Worm (Caenorhabditis elegans) whole organism, young adult: ENCODE measurements around the gene T02G5.7.

ENCODE experiments used
- C06A6.2 ChIP-seq: fragments of 200-800 bp; sonication (Bioruptor generic); conservative IDR thresholded peaks from 2 replicates; pipeline ENCODE4 v1.3.6; 2022; ENCODE audit warnings: missing genetic modification characterization, missing compliant biosample characterization
- D2030.7 ChIP-seq: fragments of 200-800 bp; sonication (Bioruptor generic); IDR thresholded peaks from 2 replicates; pipeline ENCODE4 v1.3.6; 2022; ENCODE audit warnings: missing genetic modification reagents, missing genetic modification characterization, missing compliant biosample characterization
- F10E7.11 ChIP-seq: sonication (generic microtip); optimal IDR thresholded peaks from 2 replicates; lab custom pipeline; 2017; ENCODE audit warnings: mild to moderate bottlenecking, missing genetic modification characterization, moderate library complexity, missing compliant biosample characterization
- F22D6.2 ChIP-seq: sonication (generic microtip); optimal IDR thresholded peaks from 2 replicates; lab custom pipeline; 2016; ENCODE audit warnings: mild to moderate bottlenecking, missing genetic modification characterization, missing compliant biosample characterization
- F33H1.4 ChIP-seq: fragments of 200-800 bp; sonication (Bioruptor generic); IDR thresholded peaks from 2 replicates; pipeline ENCODE4 v1.3.6; 2022; ENCODE audit warnings: missing genetic modification reagents, missing genetic modification characterization, missing compliant biosample characterization
- F39B2.1 ChIP-seq: fragments of 200-800 bp; sonication (Bioruptor generic); IDR thresholded peaks from 2 replicates; pipeline ENCODE4 v1.3.6; 2022; ENCODE audit warnings: missing genetic modification reagents, missing genetic modification characterization, missing compliant biosample characterization
- F49E8.2 ChIP-seq: sonication (generic microtip); optimal IDR thresholded peaks from 3 replicates; lab custom pipeline; 2017; ENCODE audit warnings: missing genetic modification characterization, mild to moderate bottlenecking, missing compliant biosample characterization, antibody characterized with exemption, moderate library complexity; ENCODE audit not compliant: insufficient read depth
- F55B11.4 ChIP-seq: sonication (generic microtip); optimal IDR thresholded peaks from 2 replicates; lab custom pipeline; 2016; ENCODE audit warnings: missing compliant biosample characterization, missing genetic modification characterization, borderline replicate concordance; ENCODE audit not compliant: insufficient read depth
- F57C9.4 ChIP-seq: sonication (generic microtip); optimal IDR thresholded peaks from 2 replicates; lab custom pipeline; 2017; ENCODE audit warnings: mild to moderate bottlenecking, missing genetic modification characterization, missing compliant biosample characterization
- T26A5.8 ChIP-seq: sonication (generic microtip); optimal IDR thresholded peaks from 2 replicates; lab custom pipeline; 2016; ENCODE audit warnings: missing genetic modification characterization, missing compliant biosample characterization
- Y53F4B.3 ChIP-seq: fragments of 200-800 bp; sonication (Bioruptor generic); IDR thresholded peaks from 2 replicates; pipeline ENCODE4 v1.3.6; 2022; ENCODE audit warnings: missing genetic modification reagents, missing genetic modification characterization, missing compliant biosample characterization
- Y67H2A.10 ChIP-seq: fragments of 200-800 bp; sonication (Bioruptor generic); conservative IDR thresholded peaks from 2 replicates; pipeline ENCODE4 v1.3.6; 2022; ENCODE audit warnings: missing genetic modification reagents, missing genetic modification characterization, missing compliant biosample characterization
- Y95B8A.8 ChIP-seq: fragments of 200-800 bp; sonication (Bioruptor generic); IDR thresholded peaks from 2 replicates; pipeline ENCODE4 v1.3.6; 2022; ENCODE audit warnings: missing genetic modification reagents, missing genetic modification characterization, missing compliant biosample characterization
- akir-1 ChIP-seq: fragments of 200-800 bp; sonication (Bioruptor generic); optimal IDR thresholded peaks from 2 replicates; lab custom pipeline; 2018; ENCODE audit warnings: mild to moderate bottlenecking, missing genetic modification characterization, moderate library complexity, missing compliant biosample characterization
- aptf-2 ChIP-seq: fragments of 200-800 bp; sonication (Bioruptor generic); conservative IDR thresholded peaks from 2 replicates; pipeline ENCODE4 v1.3.6; 2022; ENCODE audit warnings: missing genetic modification reagents, missing genetic modification characterization, missing compliant biosample characterization
- atf-7 ChIP-seq: sonication (generic microtip); optimal IDR thresholded peaks from 2 replicates; lab custom pipeline; 2017; ENCODE audit warnings: mild to moderate bottlenecking, missing genetic modification characterization, missing compliant biosample characterization
- attf-3 ChIP-seq: fragments of 200-800 bp; sonication (Bioruptor generic); conservative IDR thresholded peaks from 2 replicates; pipeline ENCODE4 v1.3.6; 2022; ENCODE audit warnings: missing genetic modification reagents, missing genetic modification characterization, missing compliant biosample characterization
- ceh-100 ChIP-seq: fragments of 200-800 bp; sonication (Bioruptor generic); IDR thresholded peaks from 2 replicates; pipeline ENCODE4 v1.3.6; 2022; ENCODE audit warnings: missing genetic modification reagents, missing genetic modification characterization, missing compliant biosample characterization
- ceh-79 ChIP-seq: sonication (generic microtip); optimal IDR thresholded peaks from 2 replicates; lab custom pipeline; 2017; ENCODE audit warnings: mild to moderate bottlenecking, missing genetic modification characterization, missing compliant biosample characterization
- chd-7 ChIP-seq: sonication (generic microtip); optimal IDR thresholded peaks from 2 replicates; lab custom pipeline; 2016; ENCODE audit warnings: mild to moderate bottlenecking, missing genetic modification characterization, moderate library complexity, missing compliant biosample characterization
- dpff-1 ChIP-seq: sonication (generic microtip); optimal IDR thresholded peaks from 2 replicates; lab custom pipeline; 2017; ENCODE audit warnings: mild to moderate bottlenecking, missing genetic modification characterization, missing compliant biosample characterization
- dpl-1 ChIP-seq: fragments of 150-350 bp; optimal IDR thresholded peaks from 2 replicates; lab custom pipeline; 2014; ENCODE audit warnings: missing biosample characterization, missing genetic modification reagents, missing genetic modification characterization
- efl-1 ChIP-seq: fragments of 150-350 bp; optimal IDR thresholded peaks from 2 replicates; lab custom pipeline; 2014; ENCODE audit warnings: missing biosample characterization, missing genetic modification reagents, missing genetic modification characterization
- egl-44 ChIP-seq: fragments of 200-800 bp; sonication (Bioruptor generic); IDR thresholded peaks from 2 replicates; pipeline ENCODE4 v1.3.6; 2022; ENCODE audit warnings: missing genetic modification reagents, missing genetic modification characterization, missing compliant biosample characterization
- ets-4 ChIP-seq: fragments of 200-800 bp; sonication (Bioruptor generic); optimal IDR thresholded peaks from 2 replicates; lab custom pipeline; 2018; ENCODE audit warnings: mild to moderate bottlenecking, missing genetic modification characterization, missing compliant biosample characterization
- gei-17 ChIP-seq: fragments of 200-800 bp; sonication (Bioruptor generic); optimal IDR thresholded peaks from 2 replicates; lab custom pipeline; 2018; ENCODE audit warnings: mild to moderate bottlenecking, missing genetic modification characterization, missing compliant biosample characterization
- him-1 ChIP-seq: sonication (generic microtip); optimal IDR thresholded peaks from 2 replicates; lab custom pipeline; 2016; ENCODE audit warnings: missing genotype, missing genetic modification reagents, missing genetic modification characterization, missing compliant biosample characterization
- let-607 ChIP-seq, 2 experiments: fragments of 200-800 bp in 1 of 2; sonication (Bioruptor generic) in 1 of 2; sonication (generic microtip) in 1 of 2; optimal IDR thresholded peaks; 2 replicates each; lab custom pipeline; 2016 to 2018; ENCODE audit warnings: mild to moderate bottlenecking in 2 of 2, missing compliant biosample characterization in 2 of 2, missing genetic modification characterization in 2 of 2, moderate library complexity in 2 of 2, missing genotype in 1 of 2
- lin-40 ChIP-seq: sonication (generic microtip); optimal IDR thresholded peaks from 2 replicates; lab custom pipeline; 2016; ENCODE audit warnings: missing genetic modification characterization, mild to moderate bottlenecking, missing compliant biosample characterization, missing genotype, missing genetic modification reagents
- lin-54 ChIP-seq: fragments of 200-800 bp; sonication (Bioruptor generic); optimal IDR thresholded peaks from 2 replicates; lab custom pipeline; 2018; ENCODE audit warnings: mild to moderate bottlenecking, missing genetic modification characterization, missing compliant biosample characterization
- mes-4 ChIP-seq: sonication (generic microtip); optimal IDR thresholded peaks from 2 replicates; lab custom pipeline; 2016; ENCODE audit warnings: missing genotype, missing genetic modification characterization, missing compliant biosample characterization
- mxl-1 ChIP-seq: sonication (generic microtip); optimal IDR thresholded peaks from 2 replicates; lab custom pipeline; 2016; ENCODE audit warnings: missing genetic modification characterization, missing compliant biosample characterization
- nfya-1 ChIP-seq: sonication (generic microtip); optimal IDR thresholded peaks from 2 replicates; lab custom pipeline; 2017; ENCODE audit warnings: antibody characterized with exemption, missing compliant biosample characterization, missing genetic modification characterization, borderline replicate concordance; ENCODE audit not compliant: insufficient read depth
- nfyb-1 ChIP-seq: fragments of 200-800 bp; sonication (Bioruptor generic); IDR thresholded peaks from 2 replicates; pipeline ENCODE4 v1.3.6; 2022; ENCODE audit warnings: missing genetic modification reagents, missing genetic modification characterization, missing compliant biosample characterization
- nhr-27 ChIP-seq: fragments of 200-800 bp; sonication (Bioruptor generic); optimal IDR thresholded peaks from 2 replicates; lab custom pipeline; 2018; ENCODE audit warnings: mild to moderate bottlenecking, missing genetic modification characterization, moderate library complexity, missing compliant biosample characterization
- nhr-80 ChIP-seq: sonication (generic microtip); optimal IDR thresholded peaks from 2 replicates; lab custom pipeline; 2016; ENCODE audit warnings: missing genetic modification characterization, missing compliant biosample characterization
- nhr-90 ChIP-seq: sonication (generic microtip); optimal IDR thresholded peaks from 2 replicates; lab custom pipeline; 2016; ENCODE audit warnings: missing genotype, mild to moderate bottlenecking, missing genetic modification characterization, missing compliant biosample characterization
- pha-4 ChIP-seq: fragments of 150-350 bp; sonication (generic microtip); optimal IDR thresholded peaks from 2 replicates; lab custom pipeline; 2014; ENCODE audit warnings: missing biosample characterization, missing genetic modification reagents, missing genetic modification characterization
- sdz-38 ChIP-seq: sonication (generic microtip); optimal IDR thresholded peaks from 2 replicates; lab custom pipeline; 2016; ENCODE audit warnings: missing genotype, missing genetic modification characterization, missing compliant biosample characterization
- sea-2 ChIP-seq: fragments of 200-800 bp; sonication (Bioruptor generic); IDR thresholded peaks from 2 replicates; pipeline ENCODE4 v1.3.6; 2022; ENCODE audit warnings: missing genetic modification characterization, missing compliant biosample characterization
- tbp1 ChIP-seq: fragments of 200-800 bp; sonication (Bioruptor generic); optimal IDR thresholded peaks from 2 replicates; lab custom pipeline; 2018; ENCODE audit warnings: mild to moderate bottlenecking, missing genetic modification characterization, missing compliant biosample characterization
- xnd-1 ChIP-seq: sonication (generic microtip); optimal IDR thresholded peaks from 2 replicates; lab custom pipeline; 2016; ENCODE audit warnings: missing genotype, missing genetic modification reagents, missing genetic modification characterization, missing compliant biosample characterization
- zfh-2 ChIP-seq: fragments of 200-800 bp; sonication (Bioruptor generic); conservative IDR thresholded peaks from 2 replicates; pipeline ENCODE4 v1.3.6; 2022; ENCODE audit warnings: missing genetic modification reagents, missing genetic modification characterization, missing compliant biosample characterization
- zim-3 ChIP-seq: sonication (generic microtip); optimal IDR thresholded peaks from 2 replicates; lab custom pipeline; 2017; ENCODE audit warnings: mild to moderate bottlenecking, missing genetic modification characterization, moderate library complexity, missing compliant biosample characterization
- ztf-25 ChIP-seq: fragments of 200-800 bp; sonication (Bioruptor generic); IDR thresholded peaks from 2 replicates; pipeline ENCODE4 v1.3.6; 2022; ENCODE audit warnings: missing genetic modification reagents, missing genetic modification characterization, missing compliant biosample characterization
- ztf-26 ChIP-seq: sonication (generic microtip); optimal IDR thresholded peaks from 2 replicates; lab custom pipeline; 2017; ENCODE audit warnings: missing genetic modification characterization, missing compliant biosample characterization

T02G5.7 gene

ce11 chrII:7031137-7031697 is 44.2 kb upstream of the T02G5.7 start:
- TF ChIP-seq let-607 (tag; optimal IDR thresholded peaks at IDR 0.05; lab: Kevin White, UChicago) (peak in 1 of 2 experiments; percentile 20), nhr-80 (tag; lab: Kevin White, UChicago) (peak; percentile 84), zim-3 (tag; lab: Kevin White, UChicago) (no peak), nhr-90 (tag; lab: Kevin White, UChicago) (no peak)

- TF ChIP-seq aptf-2 (GFP tag; lab: Robert Waterston, UW) (no peak), egl-44 (GFP tag; lab: Robert Waterston, UW) (no peak), mes-4 (tag; lab: Kevin White, UChicago) (no peak), dpl-1 (GFP tag; lab: Kevin White, UChicago) (peak; percentile 76), lin-54 (GFP tag; lab: Kevin White, UChicago) (peak; percentile 58), F10E7.11 (tag; lab: Kevin White, UChicago) (no peak), Y95B8A.8 (GFP tag; lab: Robert Waterston, UW) (0 out of 2 replicates have a peak, but pooled peaks have one; percentile 45), nhr-27 (tag; lab: Kevin White, UChicago) (no peak), ztf-25 (GFP tag; lab: Robert Waterston, UW) (no peak), sdz-38 (tag; lab: Kevin White, UChicago) (no peak), ceh-79 (tag; lab: Kevin White, UChicago) (no peak), xnd-1 (tag; lab: Kevin White, UChicago) (peak; percentile 78), chd-7 (tag; lab: Kevin White, UChicago) (no peak), ztf-26 (tag; lab: Kevin White, UChicago) (no peak), F55B11.4 (tag; lab: Kevin White, UChicago) (no peak), zfh-2 (no peak), lin-40 (tag; lab: Kevin White, UChicago) (no peak), mxl-1 (no peak), nhr-80 (tag; lab: Kevin White, UChicago) (no peak), Y67H2A.10 (GFP tag; lab: Robert Waterston, UW) (no peak), T26A5.8 (tag; lab: Kevin White, UChicago) (no peak), F33H1.4 (GFP tag; lab: Robert Waterston, UW) (peak; percentile 91), Y53F4B.3 (GFP tag; lab: Robert Waterston, UW) (no peak), ets-4 (GFP tag; lab: Kevin White, UChicago) (no peak), attf-3 (GFP tag; lab: Robert Waterston, UW) (no peak), ceh-100 (0 out of 2 replicates have a peak, but pooled peaks have one; percentile 31), efl-1 (GFP tag; lab: Kevin White, UChicago) (peak; percentile 91), nfya-1 (tag; lab: Kevin White, UChicago) (no peak), gei-17 (no peak), D2030.7 (GFP tag; lab: Robert Waterston, UW) (peak; percentile 84), F22D6.2 (no peak), him-1 (no peak), akir-1 (GFP tag; lab: Kevin White, UChicago) (no peak), atf-7 (tag; lab: Kevin White, UChicago) (no peak), pha-4 (tag; lab: Kevin White, UChicago) (no peak), F39B2.1 (GFP tag; lab: Robert Waterston, UW) (no peak), nfyb-1 (no peak), dpff-1 (no peak), sea-2 (no peak), tbp1 (GFP tag; lab: Kevin White, UChicago) (peak; percentile 18), F49E8.2 (peak; percentile 49), F57C9.4 (tag; lab: Kevin White, UChicago) (no peak), C06A6.2 (GFP tag; lab: Robert Waterston, UW) (no peak)
These were observed 37.6 kb upstream of the T02G5.7 start, which contains the start of gene cin-4 for ce11 chrII:7037659-7038342. Gene cin-4, plus strand, starts transcription at chrII:7038292.
